Worm (Caenorhabditis elegans) whole organism, L4 larva: Measurements from ENCODE around the gene dmsr-14.

Source experiments
- D1046.2 ChIP-seq: fragments of 200-800 bp; sonication (Bioruptor generic); IDR thresholded peaks from 2 replicates; pipeline ENCODE4 v1.3.6; 2022; ENCODE audit warnings: missing genetic modification characterization, missing compliant biosample characterization
- F10B5.3 ChIP-seq: sonication (generic microtip); optimal IDR thresholded peaks from 2 replicates; lab custom pipeline; 2016; ENCODE audit warnings: mild to moderate bottlenecking, missing genetic modification characterization, missing compliant biosample characterization
- F26F4.8 ChIP-seq: fragments of 200-800 bp; sonication (Bioruptor generic); conservative IDR thresholded peaks from 2 replicates; pipeline ENCODE4 v1.3.6; 2022; ENCODE audit warnings: missing genetic modification characterization, missing compliant biosample characterization
- F37D6.2 ChIP-seq: sonication (generic microtip); optimal IDR thresholded peaks from 2 replicates; lab custom pipeline; 2016; ENCODE audit warnings: mild to moderate bottlenecking, missing genetic modification characterization, missing compliant biosample characterization
- F44E2.7 ChIP-seq: fragments of 200-800 bp; sonication (Bioruptor generic); IDR thresholded peaks from 2 replicates; pipeline ENCODE4 v2.1.2; 2022; ENCODE audit warnings: missing genetic modification characterization, missing compliant biosample characterization
- F49E8.2 ChIP-seq: sonication (generic microtip); optimal IDR thresholded peaks from 2 replicates; lab custom pipeline; 2016; ENCODE audit warnings: missing compliant biosample characterization, mild to moderate bottlenecking, missing genetic modification characterization, borderline replicate concordance
- Y75B8A.6 ChIP-seq: fragments of 200-800 bp; sonication (Bioruptor generic); IDR thresholded peaks from 2 replicates; pipeline ENCODE4 v1.3.6; 2022; ENCODE audit warnings: missing genetic modification reagents, missing genetic modification characterization, missing compliant biosample characterization
- ZK337.2 ChIP-seq: fragments of 200-800 bp; sonication (Bioruptor generic); IDR thresholded peaks from 2 replicates; pipeline ENCODE4 v1.3.6; 2022; ENCODE audit warnings: missing genetic modification reagents, missing genetic modification characterization, missing compliant biosample characterization
- attf-4 ChIP-seq: sonication (generic microtip); optimal IDR thresholded peaks from 3 replicates; lab custom pipeline; 2017; ENCODE audit warnings: missing biosample characterization, missing genetic modification characterization
- ceh-20 ChIP-seq: fragments of 200-800 bp; sonication (Bioruptor generic); IDR thresholded peaks from 2 replicates; pipeline ENCODE4 v1.3.6; 2022; ENCODE audit warnings: missing genetic modification reagents, missing genetic modification characterization, missing compliant biosample characterization
- ceh-44 ChIP-seq: fragments of 200-800 bp; sonication (Bioruptor generic); IDR thresholded peaks from 2 replicates; pipeline ENCODE4 v1.3.6; 2022; ENCODE audit warnings: missing genetic modification reagents, missing genetic modification characterization, missing compliant biosample characterization
- ceh-62 ChIP-seq: sonication (generic microtip); optimal IDR thresholded peaks from 2 replicates; lab custom pipeline; 2017; ENCODE audit warnings: missing biosample characterization, missing genetic modification characterization
- ces-1 ChIP-seq: fragments of 150-350 bp; sonication (generic microtip); optimal IDR thresholded peaks from 4 replicates; lab custom pipeline; 2014; ENCODE audit warnings: missing biosample characterization, missing genetic modification reagents, missing genetic modification characterization
- ctbp-1 ChIP-seq: fragments of 200-800 bp; sonication (Bioruptor generic); IDR thresholded peaks from 2 replicates; pipeline ENCODE4 v1.3.6; 2022; ENCODE audit warnings: missing genetic modification reagents, missing genetic modification characterization, missing compliant biosample characterization
- dmd-6 ChIP-seq: fragments of 200-800 bp; sonication (Bioruptor generic); IDR thresholded peaks from 2 replicates; pipeline ENCODE4 v1.3.6; 2022; ENCODE audit warnings: missing genetic modification reagents, missing genetic modification characterization, missing compliant biosample characterization
- dmd-8 ChIP-seq: fragments of 200-800 bp; sonication (Bioruptor generic); IDR thresholded peaks from 2 replicates; pipeline ENCODE4 v1.3.6; 2022; ENCODE audit warnings: missing genetic modification characterization, missing compliant biosample characterization
- dmd-9 ChIP-seq: fragments of 200-800 bp; sonication (Bioruptor generic); IDR thresholded peaks from 2 replicates; pipeline ENCODE4 v1.3.6; 2022; ENCODE audit warnings: missing genetic modification reagents, missing genetic modification characterization, missing compliant biosample characterization
- duxl-1 ChIP-seq: sonication (generic microtip); optimal IDR thresholded peaks from 2 replicates; lab custom pipeline; 2016; ENCODE audit warnings: mild to moderate bottlenecking, missing genetic modification characterization, moderate library complexity, missing compliant biosample characterization; ENCODE audit not compliant: poor library complexity
- egl-27 ChIP-seq: sonication (generic microtip); optimal IDR thresholded peaks from 3 replicates; lab custom pipeline; 2017; ENCODE audit warnings: missing biosample characterization, missing genetic modification reagents, missing genetic modification characterization
- fkh-10 ChIP-seq: fragments of 150-350 bp; optimal IDR thresholded peaks from 2 replicates; lab custom pipeline; 2014; ENCODE audit warnings: missing biosample characterization, missing genetic modification reagents, missing genetic modification characterization
- gei-8 ChIP-seq: fragments of 200-800 bp; sonication (Bioruptor generic); optimal IDR thresholded peaks from 2 replicates; lab custom pipeline; 2018; ENCODE audit warnings: mild to moderate bottlenecking, missing genetic modification characterization, missing compliant biosample characterization
- hlh-11 ChIP-seq: fragments of 200-800 bp; sonication (Bioruptor generic); optimal IDR thresholded peaks from 2 replicates; lab custom pipeline; 2018; ENCODE audit warnings: mild to moderate bottlenecking, missing genetic modification characterization, missing compliant biosample characterization
- hlh-30 ChIP-seq: sonication (generic microtip); optimal IDR thresholded peaks from 2 replicates; lab custom pipeline; 2017; ENCODE audit warnings: antibody characterized with exemption, mild to moderate bottlenecking, missing genetic modification characterization, missing compliant biosample characterization; ENCODE audit not compliant: insufficient read depth
- hmg-1.1 ChIP-seq: fragments of 200-800 bp; sonication (Bioruptor generic); IDR thresholded peaks from 2 replicates; pipeline ENCODE4 v1.3.6; 2022; ENCODE audit warnings: missing genetic modification reagents, missing genetic modification characterization, missing compliant biosample characterization
- lin-1 ChIP-seq: fragments of 200-800 bp; sonication (Bioruptor generic); IDR thresholded peaks from 2 replicates; pipeline ENCODE4 v1.3.6; 2022; ENCODE audit warnings: missing genetic modification reagents, missing genetic modification characterization, missing compliant biosample characterization
- lin-38 ChIP-seq: fragments of 200-800 bp; sonication (Bioruptor generic); IDR thresholded peaks from 2 replicates; pipeline ENCODE4 v1.3.6; 2022; ENCODE audit warnings: missing genetic modification reagents, missing genetic modification characterization, missing compliant biosample characterization
- madf-9 ChIP-seq: fragments of 200-800 bp; sonication (Bioruptor generic); conservative IDR thresholded peaks from 2 replicates; pipeline ENCODE4 v1.3.6; 2022; ENCODE audit warnings: missing genetic modification reagents, missing genetic modification characterization, missing compliant biosample characterization
- mdl-1 ChIP-seq, 2 experiments: fragments of 150-350 bp in 1 of 2; sonication (generic microtip) in 1 of 2; optimal IDR thresholded peaks; 2 replicates each; lab custom pipeline; 2014 to 2017; ENCODE audit warnings: missing biosample characterization in 2 of 2, missing genetic modification characterization in 2 of 2
- mdt-29 ChIP-seq: fragments of 200-800 bp; sonication (Bioruptor generic); IDR thresholded peaks from 2 replicates; pipeline ENCODE4 v1.3.6; 2022; ENCODE audit warnings: missing genetic modification reagents, missing genetic modification characterization, missing compliant biosample characterization
- mxl-2 ChIP-seq: fragments of 200-800 bp; sonication (Bioruptor generic); conservative IDR thresholded peaks from 2 replicates; pipeline ENCODE4 v1.3.6; 2022; ENCODE audit warnings: missing genetic modification reagents, missing genetic modification characterization, missing compliant biosample characterization
- nhr-102 ChIP-seq: sonication (generic microtip); optimal IDR thresholded peaks from 2 replicates; lab custom pipeline; 2016; ENCODE audit warnings: mild to moderate bottlenecking, missing genetic modification characterization, moderate library complexity, missing compliant biosample characterization
- nhr-11 ChIP-seq: fragments of 150-350 bp; optimal IDR thresholded peaks from 2 replicates; lab custom pipeline; 2014; ENCODE audit warnings: missing biosample characterization, missing genetic modification characterization
- nhr-237 ChIP-seq: sonication (generic microtip); optimal IDR thresholded peaks from 2 replicates; lab custom pipeline; 2017; ENCODE audit warnings: missing biosample characterization, missing genetic modification characterization
- nhr-25 ChIP-seq: sonication (generic microtip); optimal IDR thresholded peaks from 2 replicates; lab custom pipeline; 2017; ENCODE audit warnings: missing genetic modification characterization, mild to moderate bottlenecking, missing compliant biosample characterization, antibody characterized with exemption, moderate library complexity, borderline replicate concordance; ENCODE audit not compliant: insufficient read depth
- nhr-6 ChIP-seq: fragments of 150-350 bp; optimal IDR thresholded peaks from 2 replicates; lab custom pipeline; 2014; ENCODE audit warnings: missing biosample characterization, missing genetic modification characterization
- nhr-76 ChIP-seq: fragments of 150-350 bp; optimal IDR thresholded peaks from 2 replicates; lab custom pipeline; 2014; ENCODE audit warnings: missing biosample characterization, missing genetic modification characterization
- nhr-77 ChIP-seq: fragments of 150-350 bp; optimal IDR thresholded peaks from 2 replicates; lab custom pipeline; 2014; ENCODE audit warnings: missing biosample characterization, missing genetic modification characterization
- pha-4 ChIP-seq, 2 experiments: fragments of 150-350 bp in 1 of 2; fragments of 200-800 bp in 1 of 2; sonication (Bioruptor generic) in 1 of 2; IDR thresholded peaks in 1 of 2; optimal IDR thresholded peaks in 1 of 2; 2 replicates each; pipeline versions ENCODE4 v1.3.6 to Lab custom; 2014 to 2022; ENCODE audit warnings: missing genetic modification characterization in 2 of 2, missing genetic modification reagents in 2 of 2, missing biosample characterization in 1 of 2, missing compliant biosample characterization in 1 of 2
- rbr-2 ChIP-seq: sonication (generic microtip); optimal IDR thresholded peaks from 2 replicates; lab custom pipeline; 2016; ENCODE audit warnings: missing genotype, missing genetic modification characterization, missing compliant biosample characterization
- saeg-2 ChIP-seq: fragments of 200-800 bp; sonication (Bioruptor generic); IDR thresholded peaks from 2 replicates; pipeline ENCODE4 v1.3.6; 2022; ENCODE audit warnings: missing genetic modification reagents, missing genetic modification characterization, missing compliant biosample characterization
- set-16 ChIP-seq: fragments of 200-800 bp; sonication (Bioruptor generic); IDR thresholded peaks from 2 replicates; pipeline ENCODE4 v1.3.6; 2022; ENCODE audit warnings: missing genetic modification reagents, missing genetic modification characterization, missing compliant biosample characterization
- snpc-1.2 ChIP-seq: fragments of 200-800 bp; sonication (Bioruptor generic); IDR thresholded peaks from 2 replicates; pipeline ENCODE4 v1.3.6; 2022; ENCODE audit warnings: missing genetic modification reagents, missing genetic modification characterization, missing compliant biosample characterization
- spr-1 ChIP-seq: sonication (generic microtip); optimal IDR thresholded peaks from 2 replicates; lab custom pipeline; 2016; ENCODE audit warnings: mild to moderate bottlenecking, missing genetic modification characterization, missing compliant biosample characterization
- unc-130 ChIP-seq: sonication (generic microtip); optimal IDR thresholded peaks from 2 replicates; lab custom pipeline; 2016; ENCODE audit warnings: missing genetic modification reagents, missing genetic modification characterization, missing compliant biosample characterization
- zip-11 ChIP-seq: fragments of 200-800 bp; sonication (Bioruptor generic); IDR thresholded peaks from 2 replicates; pipeline ENCODE4 v1.3.6; 2022; ENCODE audit warnings: missing genetic modification characterization, missing compliant biosample characterization
- zip-2 ChIP-seq: fragments of 150-350 bp; optimal IDR thresholded peaks from 2 replicates; lab custom pipeline; 2014; ENCODE audit warnings: missing biosample characterization, missing genetic modification characterization
- ztf-11 ChIP-seq: fragments of 150-350 bp; optimal IDR thresholded peaks from 2 replicates; lab custom pipeline; 2014; ENCODE audit warnings: missing biosample characterization, missing genetic modification characterization

dmsr-14 gene

DNA sequence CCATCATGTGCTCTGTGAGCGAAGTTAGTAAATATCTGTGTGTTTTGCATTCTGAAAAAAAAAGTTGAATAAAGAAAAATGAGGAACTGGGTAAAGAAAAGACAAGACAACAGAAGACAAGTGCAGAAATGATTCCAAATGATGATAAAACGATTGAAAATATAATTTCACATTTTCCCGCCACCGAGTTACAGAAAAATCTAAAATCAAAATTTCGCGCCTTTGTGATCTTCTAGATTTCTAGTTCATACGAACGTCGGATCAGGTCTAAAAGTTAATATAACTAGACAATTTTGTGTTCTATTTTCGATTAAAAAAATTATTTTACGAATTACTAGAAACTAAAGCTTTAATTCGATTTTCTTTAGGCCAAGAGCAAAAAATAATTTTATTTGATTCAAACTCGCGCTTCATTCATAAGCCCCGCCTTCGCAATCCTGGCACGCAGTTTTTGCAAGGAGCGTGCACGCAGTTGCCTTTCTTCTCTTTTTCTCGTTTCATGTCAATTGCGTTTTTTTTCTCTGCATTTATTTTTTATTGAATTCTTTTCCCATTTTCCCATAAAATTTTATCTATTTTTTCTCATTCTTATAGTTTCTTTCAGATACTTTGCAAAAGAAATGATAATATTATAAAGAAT, 32.1 kb downstream of the dmsr-14 start, which contains the start of the genes spn-4 and spe-39 (continued):
- no peak for TF ChIP-seq saeg-2 (GFP tag; lab: Robert Waterston, UW)
- TF ChIP-seq duxl-1 (tag; lab: Kevin White, UChicago), result peak; percentile 57
- no peak for TF ChIP-seq ZK337.2
- TF ChIP-seq F26F4.8, result no peak
- no peak for TF ChIP-seq dmd-8 (GFP tag; lab: Robert Waterston, UW)
- no peak for TF ChIP-seq nhr-25 (tag; lab: Kevin White, UChicago)
- 0 out of 2 replicates have a peak, but pooled peaks have one; percentile 51 for TF ChIP-seq snpc-1.2 (GFP tag; lab: Robert Waterston, UW)
- no peak for TF ChIP-seq ceh-62 (tag; lab: Kevin White, UChicago)
- TF ChIP-seq nhr-102, result no peak
- no peak for TF ChIP-seq ctbp-1 (GFP tag; lab: Robert Waterston, UW)
- no peak for TF ChIP-seq egl-27 (tag; lab: Kevin White, UChicago)
- TF ChIP-seq zip-2 (tag; lab: Kevin White, UChicago), result no peak
- peak; percentile 26 for TF ChIP-seq nhr-77 (tag; lab: Kevin White, UChicago)
- TF ChIP-seq dmd-6 (GFP tag; lab: Robert Waterston, UW), result peak; percentile 53; the same call in 1 of the 2 replicates
- peak; percentile 43; the same call in 1 of the 2 replicates for TF ChIP-seq lin-1 (GFP tag; lab: Robert Waterston, UW)
- peak; percentile 33 for TF ChIP-seq unc-130 (GFP tag; lab: Kevin White, UChicago)
- no peak for TF ChIP-seq nhr-237 (tag; lab: Kevin White, UChicago)
- peak; percentile 76 for TF ChIP-seq nhr-6 (tag; lab: Kevin White, UChicago)
- TF ChIP-seq set-16 (GFP tag; lab: Robert Waterston, UW), result no peak
- TF ChIP-seq hlh-11 (tag; lab: Kevin White, UChicago), result peak; percentile 39
- TF ChIP-seq ceh-44, result no peak
- TF ChIP-seq Y75B8A.6 (GFP tag; lab: Robert Waterston, UW), result no peak
- TF ChIP-seq mdl-1 (tag; optimal IDR thresholded peaks at IDR 0.05; lab: Kevin White, UChicago), result peak in 1 of 2 experiments; percentile 16
- no peak for TF ChIP-seq attf-4 (tag; lab: Kevin White, UChicago)
- peak; percentile 36 for TF ChIP-seq spr-1 (tag; lab: Kevin White, UChicago)
- TF ChIP-seq F49E8.2 (tag; lab: Kevin White, UChicago), result peak; percentile 13
- TF ChIP-seq mdt-29, result no peak
- no peak for TF ChIP-seq ces-1 (GFP tag; lab: Kevin White, UChicago)
- no peak for TF ChIP-seq zip-11 (GFP tag; lab: Robert Waterston, UW)
- TF ChIP-seq ceh-20 (GFP tag; lab: Robert Waterston, UW), result peak; percentile 47; the same call in 1 of the 2 replicates
- TF ChIP-seq pha-4 (GFP tag; IDR thresholded peaks at IDR 0.05; lab: Robert Waterston, UW), result peak; percentile 58; the same call in 1 of the 2 replicates
- peak; percentile 31 for TF ChIP-seq pha-4 (tag; optimal IDR thresholded peaks at IDR 0.05; lab: Kevin White, UChicago)
- TF ChIP-seq fkh-10 (GFP tag; lab: Kevin White, UChicago), result peak; percentile 22
- peak; percentile 70; the same call in 1 of the 2 replicates for TF ChIP-seq hmg-1.1 (GFP tag; lab: Robert Waterston, UW)
- TF ChIP-seq nhr-76 (tag; lab: Kevin White, UChicago), result no peak
- TF ChIP-seq F10B5.3 (tag; lab: Kevin White, UChicago), result no peak
- TF ChIP-seq gei-8 (GFP tag; lab: Kevin White, UChicago), result no peak
- TF ChIP-seq rbr-2 (tag; lab: Kevin White, UChicago), result peak; percentile 40
- TF ChIP-seq lin-38, result peak; percentile 73
- TF ChIP-seq dmd-9 (GFP tag; lab: Robert Waterston, UW), result 0 out of 2 replicates have a peak, but pooled peaks have one; percentile 6
- 0 out of 2 replicates have a peak, but pooled peaks have one; percentile 21 for TF ChIP-seq madf-9
- TF ChIP-seq D1046.2 (GFP tag; lab: Robert Waterston, UW), result no peak
- no peak for TF ChIP-seq ztf-11 (tag; lab: Kevin White, UChicago)
- TF ChIP-seq mxl-2, result no peak
- no peak for TF ChIP-seq F44E2.7 (GFP tag; lab: Robert Waterston, UW)
- peak; percentile 2 for TF ChIP-seq F37D6.2 (tag; lab: Kevin White, UChicago)
- no peak for TF ChIP-seq hlh-30 (tag; lab: Kevin White, UChicago)
- TF ChIP-seq nhr-11 (tag; lab: Kevin White, UChicago), result no peak
